Fruit fly (Drosophila melanogaster) whole organism, embryonic: Measurements from ENCODE around the gene Acp29AB.
A peak's percentile ranks its signal among the peaks of the same experiment; 100 is the strongest.

ENCODE experiments used
- Adf1 ChIP-seq: fragments of 200-800 bp; sonication (Bioruptor generic); IDR thresholded peaks from 2 replicates; pipeline ENCODE4 v1.3.6; 2022; ENCODE audit warnings: missing biosample characterization, missing genetic modification characterization
- Aef1 ChIP-seq: fragments of 200-800 bp; sonication (Bioruptor generic); IDR thresholded peaks from 3 replicates; pipeline ENCODE4 v1.3.6; 2022; ENCODE audit warnings: missing biosample characterization, missing genetic modification characterization
- Awh ChIP-seq: fragments of 200-800 bp; sonication (Bioruptor generic); IDR thresholded peaks from 2 replicates; pipeline ENCODE4, ENCODE4 v1.3.6; 2022; ENCODE audit warnings: missing biosample characterization, missing genetic modification characterization
- Blimp-1 ChIP-seq: fragments of 200-800 bp; sonication (Bioruptor generic); optimal IDR thresholded peaks from 3 replicates; lab custom pipeline; 2018; ENCODE audit warnings: missing biosample characterization, missing genetic modification characterization, mild to moderate bottlenecking, moderate library complexity, missing genetic modification reagents
- C15 ChIP-seq: fragments of 200-800 bp; sonication (Bioruptor generic); IDR thresholded peaks from 3 replicates; pipeline ENCODE4 v1.3.6; 2022; ENCODE audit warnings: missing biosample characterization, missing genetic modification characterization
- CG10366 ChIP-seq: fragments of 200-800 bp; sonication (Bioruptor generic); IDR thresholded peaks from 2 replicates; pipeline ENCODE4 v1.3.6; 2022; ENCODE audit warnings: missing biosample characterization, missing genetic modification characterization
- CG12071 ChIP-seq: fragments of 200-800 bp; sonication (Bioruptor generic); optimal IDR thresholded peaks from 3 replicates; lab custom pipeline; 2018; ENCODE audit warnings: missing biosample characterization, mild to moderate bottlenecking, missing genetic modification characterization
- CG14441 ChIP-seq: fragments of 200-800 bp; sonication (Bioruptor generic); IDR thresholded peaks from 2 replicates; pipeline ENCODE4 v1.3.6; 2022; ENCODE audit warnings: missing biosample characterization, missing genetic modification characterization
- CG14710 ChIP-seq: fragments of 200-800 bp; sonication (Bioruptor generic); optimal IDR thresholded peaks from 3 replicates; lab custom pipeline; 2019; ENCODE audit warnings: missing biosample characterization, mild to moderate bottlenecking, missing genetic modification characterization, moderate library complexity
- CG1647 ChIP-seq: fragments of 200-800 bp; sonication (Bioruptor generic); optimal IDR thresholded peaks from 3 replicates; lab custom pipeline; 2016; ENCODE audit warnings: missing biosample characterization, missing genetic modification characterization
- CG17186 ChIP-seq: fragments of 200-800 bp; sonication (Bioruptor generic); optimal IDR thresholded peaks from 3 replicates; lab custom pipeline; 2017; ENCODE audit warnings: missing biosample characterization, missing genetic modification reagents, missing genetic modification characterization
- CG17359 ChIP-seq: fragments of 200-800 bp; sonication (Bioruptor generic); optimal IDR thresholded peaks from 3 replicates; lab custom pipeline; 2018; ENCODE audit warnings: missing biosample characterization, mild to moderate bottlenecking, missing genetic modification characterization, moderate library complexity
- CG17802 ChIP-seq: fragments of 200-800 bp; sonication (Bioruptor generic); optimal IDR thresholded peaks from 2 replicates; lab custom pipeline; 2018; ENCODE audit warnings: missing biosample characterization, mild to moderate bottlenecking, missing genetic modification characterization, moderate library complexity
- CG2202 ChIP-seq: fragments of 200-800 bp; sonication (Bioruptor generic); optimal IDR thresholded peaks from 2 replicates; lab custom pipeline; 2018; ENCODE audit warnings: missing biosample characterization, mild to moderate bottlenecking, missing genetic modification characterization
- CG2678 ChIP-seq: fragments of 200-800 bp; sonication (Bioruptor generic); optimal IDR thresholded peaks from 3 replicates; lab custom pipeline; 2019; ENCODE audit warnings: missing biosample characterization, mild to moderate bottlenecking, missing genetic modification characterization, moderate library complexity
- CG2712 ChIP-seq: fragments of 200-800 bp; optimal IDR thresholded peaks from 3 replicates; lab custom pipeline; 2019; ENCODE audit warnings: missing biosample characterization, mild to moderate bottlenecking, missing genetic modification characterization, moderate library complexity
- CG32532 ChIP-seq: fragments of 200-800 bp; sonication (Bioruptor generic); IDR thresholded peaks from 2 replicates; pipeline ENCODE4 v1.3.6; 2022; ENCODE audit warnings: missing biosample characterization, missing genetic modification characterization
- CG34376 ChIP-seq: fragments of 200-800 bp; sonication (Bioruptor generic); optimal IDR thresholded peaks from 2 replicates; lab custom pipeline; 2018; ENCODE audit warnings: missing biosample characterization, mild to moderate bottlenecking, missing genetic modification characterization
- CG34422 ChIP-seq: fragments of 200-800 bp; sonication (Bioruptor generic); IDR thresholded peaks from 3 replicates; pipeline ENCODE4 v1.3.6; 2022; ENCODE audit warnings: missing biosample characterization, missing genetic modification characterization
- CG4360 ChIP-seq: fragments of 200-800 bp; sonication (Bioruptor generic); IDR thresholded peaks from 2 replicates; pipeline ENCODE4 v1.3.6; 2022; ENCODE audit warnings: missing biosample characterization, missing genetic modification characterization
- CG4707 ChIP-seq: fragments of 200-800 bp; sonication (Bioruptor generic); optimal IDR thresholded peaks from 2 replicates; lab custom pipeline; 2018; ENCODE audit warnings: missing biosample characterization, mild to moderate bottlenecking, missing genetic modification characterization, moderate library complexity
- CG7271 ChIP-seq: fragments of 200-800 bp; sonication (Bioruptor generic); optimal IDR thresholded peaks from 2 replicates; lab custom pipeline; 2018; ENCODE audit warnings: missing biosample characterization, mild to moderate bottlenecking, missing genetic modification characterization, moderate library complexity
- CG7357 ChIP-seq: fragments of 200-800 bp; sonication (Bioruptor generic); IDR thresholded peaks from 3 replicates; pipeline ENCODE4 v1.3.6; 2022; ENCODE audit warnings: missing biosample characterization, missing genetic modification characterization
- CG7745 ChIP-seq: fragments of 200-800 bp; sonication (Bioruptor generic); optimal IDR thresholded peaks from 2 replicates; lab custom pipeline; 2018; ENCODE audit warnings: missing biosample characterization, mild to moderate bottlenecking, missing genetic modification characterization, moderate library complexity
- CTCF ChIP-seq: fragments of 200-800 bp; sonication (Bioruptor generic); optimal IDR thresholded peaks from 2 replicates; lab custom pipeline; 2017; ENCODE audit warnings: missing biosample characterization, mild to moderate bottlenecking, missing genetic modification characterization, moderate library complexity
- E2f2 ChIP-seq: fragments of 200-800 bp; sonication (Bioruptor generic); IDR thresholded peaks from 2 replicates; pipeline ENCODE4 v1.3.6; 2022; ENCODE audit warnings: missing biosample characterization, missing genetic modification characterization
- Gug ChIP-seq: fragments of 200-800 bp; sonication (Bioruptor generic); IDR thresholded peaks from 4 replicates; pipeline ENCODE4 v1.3.6; 2022; ENCODE audit warnings: missing biosample characterization, missing genetic modification characterization
- HLH3B ChIP-seq: fragments of 200-800 bp; sonication (Bioruptor generic); IDR thresholded peaks from 2 replicates; pipeline ENCODE4 v1.3.6; 2022; ENCODE audit warnings: missing biosample characterization, missing genetic modification characterization
- HLH4C ChIP-seq: fragments of 200-800 bp; sonication (Bioruptor generic); IDR thresholded peaks from 3 replicates; pipeline ENCODE4 v1.3.6; 2022; ENCODE audit warnings: missing biosample characterization, missing genetic modification characterization; ENCODE audit not compliant: partially characterized antibody
- Hey ChIP-seq: fragments of 200-800 bp; sonication (Bioruptor generic); optimal IDR thresholded peaks from 3 replicates; lab custom pipeline; 2018; ENCODE audit warnings: missing biosample characterization, mild to moderate bottlenecking, missing genetic modification characterization
- Hr39 ChIP-seq: fragments of >200 bp; optimal IDR thresholded peaks from 2 replicates; lab custom pipeline; 2017
- Hr78 ChIP-seq, 2 experiments: fragments of 200-800 bp in 1 of 2; fragments of >200 bp in 1 of 2; sonication (Bioruptor generic) in 1 of 2; optimal IDR thresholded peaks; 2 replicates each; lab custom pipeline; 2017 to 2019; ENCODE audit warnings: missing biosample characterization in 2 of 2, missing genetic modification characterization in 2 of 2, mild to moderate bottlenecking in 1 of 2, moderate library complexity in 1 of 2
- Hsf ChIP-seq: fragments of 200-800 bp; sonication (Bioruptor generic); optimal IDR thresholded peaks from 3 replicates; lab custom pipeline; 2016; ENCODE audit warnings: missing biosample characterization, missing genetic modification characterization
- NC2α ChIP-seq: fragments of 200-800 bp; sonication (Bioruptor generic); optimal IDR thresholded peaks from 2 replicates; lab custom pipeline; 2016; ENCODE audit warnings: missing biosample characterization, missing genetic modification characterization
- Opbp ChIP-seq: fragments of 200-800 bp; sonication (Bioruptor generic); IDR thresholded peaks from 3 replicates; pipeline ENCODE4 v1.3.6; 2022; ENCODE audit warnings: missing biosample characterization, missing genetic modification characterization; ENCODE audit not compliant: partially characterized antibody
- Optix ChIP-seq: fragments of 200-800 bp; sonication (Bioruptor generic); IDR thresholded peaks from 3 replicates; pipeline ENCODE4 v1.3.6; 2022; ENCODE audit warnings: missing biosample characterization, missing genetic modification characterization
- Ravus ChIP-seq: fragments of 200-800 bp; sonication (Bioruptor generic); IDR thresholded peaks from 2 replicates; pipeline ENCODE4 v1.3.6; 2022; ENCODE audit warnings: missing biosample characterization, missing genetic modification characterization
- Usf ChIP-seq: fragments of 200-800 bp; sonication (Bioruptor generic); optimal IDR thresholded peaks from 2 replicates; lab custom pipeline; 2017; ENCODE audit warnings: missing genotype, missing biosample characterization, missing genetic modification characterization
- bowl ChIP-seq: fragments of 200-800 bp; sonication (Bioruptor generic); IDR thresholded peaks from 2 replicates; pipeline ENCODE4 v1.3.6; 2022; ENCODE audit warnings: missing biosample characterization, missing genetic modification characterization
- chinmo ChIP-seq: fragments of 200-800 bp; sonication (Bioruptor generic); IDR thresholded peaks from 4 replicates; pipeline ENCODE4 v1.3.6; 2022; ENCODE audit warnings: missing biosample characterization, missing genetic modification characterization; ENCODE audit not compliant: partially characterized antibody
- dimm ChIP-seq: fragments of 200-800 bp; sonication (Bioruptor generic); IDR thresholded peaks from 2 replicates; pipeline ENCODE4 v1.3.6; 2022; ENCODE audit warnings: missing biosample characterization, missing genetic modification characterization
- gem ChIP-seq: fragments of 200-800 bp; sonication (Bioruptor generic); optimal IDR thresholded peaks from 2 replicates; lab custom pipeline; 2019; ENCODE audit warnings: missing biosample characterization, mild to moderate bottlenecking, missing genetic modification characterization, moderate library complexity
- gsb ChIP-seq: fragments of 200-800 bp; sonication (Bioruptor generic); IDR thresholded peaks from 2 replicates; pipeline ENCODE4 v1.3.6; 2022; ENCODE audit warnings: missing biosample characterization, missing genetic modification characterization
- lola ChIP-seq, 3 experiments: fragments of >200 bp in 2 of 3; fragments of 200-800 bp in 1 of 3; sonication (Bioruptor generic) in 1 of 3; optimal IDR thresholded peaks; 2 replicates each; lab custom pipeline; 2017 to 2019; ENCODE audit warnings: missing biosample characterization in 3 of 3, missing genetic modification characterization in 3 of 3, mild to moderate bottlenecking in 1 of 3, moderate library complexity in 1 of 3
- pzg ChIP-seq: fragments of 200-800 bp; sonication (Bioruptor generic); optimal IDR thresholded peaks from 3 replicates; lab custom pipeline; 2018; ENCODE audit warnings: missing biosample characterization, mild to moderate bottlenecking, missing genetic modification characterization, moderate library complexity
- slbo ChIP-seq: fragments of 200-800 bp; sonication (Bioruptor generic); IDR thresholded peaks from 2 replicates; pipeline ENCODE4 v1.3.6; 2022; ENCODE audit warnings: missing biosample characterization, missing genetic modification characterization
- slp2 ChIP-seq: fragments of 200-800 bp; sonication (Bioruptor generic); optimal IDR thresholded peaks from 2 replicates; lab custom pipeline; 2016; ENCODE audit warnings: missing biosample characterization, missing genetic modification characterization
- sug ChIP-seq: fragments of 200-800 bp; optimal IDR thresholded peaks from 2 replicates; lab custom pipeline; 2019; ENCODE audit warnings: missing biosample characterization, mild to moderate bottlenecking, missing genetic modification characterization, moderate library complexity
- trem ChIP-seq: fragments of 200-800 bp; optimal IDR thresholded peaks from 3 replicates; lab custom pipeline; 2019; ENCODE audit warnings: missing biosample characterization, mild to moderate bottlenecking, missing genetic modification characterization, moderate library complexity
- usp ChIP-seq: fragments of >200 bp; optimal IDR thresholded peaks from 2 replicates; lab custom pipeline; 2017; ENCODE audit warnings: missing biosample characterization, missing genetic modification characterization
- wor ChIP-seq: fragments of 200-800 bp; sonication (Bioruptor generic); IDR thresholded peaks from 2 replicates; pipeline ENCODE4 v1.3.6; 2022; ENCODE audit warnings: missing biosample characterization, missing genetic modification characterization

The Acp29AB gene

dm6 chr2L:8382646-8383045, 10.4 kb downstream of the Acp29AB start, which contains the start of the genes CG13392 and Rcd4 (continued):
- TF ChIP-seq gem (tag; lab: Kevin White, UChicago): peak; percentile 7
- peak; percentile 44 for TF ChIP-seq CG2678 (tag; lab: Kevin White, UChicago)
- 0 out of 3 replicates have a peak, but pooled peaks have one; percentile 25 for TF ChIP-seq Optix (GFP tag; lab: Robert Waterston, UW)
- TF ChIP-seq Usf (GFP tag; lab: Kevin White, UChicago): no peak
- TF ChIP-seq CG32532 (GFP tag; lab: Robert Waterston, UW): peak; percentile 79
- 0 out of 2 replicates have a peak, but pooled peaks have one; percentile 13 for TF ChIP-seq gsb
- peak; percentile 18 for TF ChIP-seq CG2202
- peak; percentile 70 for TF ChIP-seq CG7271
- TF ChIP-seq chinmo (GFP tag; lab: Robert Waterston, UW): 0 out of 4 replicates have a peak, but pooled peaks have one; percentile 56
- peak; percentile 83 for TF ChIP-seq CG4707 (GFP tag; lab: Kevin White, UChicago)
- TF ChIP-seq Hsf (GFP tag; lab: Kevin White, UChicago): peak; percentile 65
- no peak for TF ChIP-seq wor
- TF ChIP-seq CG14441 (GFP tag; lab: Robert Waterston, UW): peak; percentile 36; the same call in 1 of the 2 replicates
- TF ChIP-seq Ravus (GFP tag; lab: Robert Waterston, UW): no peak
- peak; percentile 38; the same call in 1 of the 2 replicates for TF ChIP-seq CG10366 (GFP tag; lab: Robert Waterston, UW)
- peak; percentile 91 for TF ChIP-seq CG34422
- no peak for TF ChIP-seq bowl (GFP tag; lab: Robert Waterston, UW)
- no peak for TF ChIP-seq Hr39 (lab: Kevin White, UChicago)
- TF ChIP-seq HLH3B (GFP tag; lab: Robert Waterston, UW): peak; percentile 48; the same call in 1 of the 2 replicates
- peak; percentile 52 for TF ChIP-seq sug (tag; lab: Kevin White, UChicago)
- no peak for TF ChIP-seq dimm (GFP tag; lab: Robert Waterston, UW)
- peak; percentile 87 for TF ChIP-seq pzg
- TF ChIP-seq Adf1 (GFP tag; lab: Robert Waterston, UW): no peak; the same call in 1 of the 2 replicates
- TF ChIP-seq CG7745: no peak
- peak; percentile 76 for TF ChIP-seq CG1647 (GFP tag; lab: Kevin White, UChicago)
- peak; percentile 36; the same call in 2 of the 3 replicates for TF ChIP-seq Aef1 (GFP tag; lab: Robert Waterston, UW)
- no peak for TF ChIP-seq CG4360 (GFP tag; lab: Robert Waterston, UW)
- TF ChIP-seq trem (tag; lab: Kevin White, UChicago): peak; percentile 65
- TF ChIP-seq CG2712: peak; percentile 46
- peak; percentile 66 for TF ChIP-seq CG14710 (tag; lab: Kevin White, UChicago)
- no peak for TF ChIP-seq Awh (GFP tag; lab: Robert Waterston, UW)
- peak; percentile 27 for TF ChIP-seq Blimp-1 (GFP tag; lab: Kevin White, UChicago)
- TF ChIP-seq Hey (tag; lab: Kevin White, UChicago): no peak
- no peak for TF ChIP-seq C15 (GFP tag; lab: Robert Waterston, UW)
- TF ChIP-seq E2f2 (GFP tag; lab: Robert Waterston, UW): peak; percentile 56
- peak in 1 of 3 experiments; percentile 6 for TF ChIP-seq lola (GFP tag; optimal IDR thresholded peaks at IDR 0.05; lab: Kevin White, UChicago)
- peak; percentile 35; the same call in 1 of the 3 replicates for TF ChIP-seq HLH4C
- peak; percentile 60 for TF ChIP-seq CG17186 (GFP tag; lab: Kevin White, UChicago)
- TF ChIP-seq NC2α (GFP tag; lab: Kevin White, UChicago): peak; percentile 16
- TF ChIP-seq CG34376 (GFP tag; lab: Kevin White, UChicago): peak; percentile 66
- peak; percentile 56 for TF ChIP-seq CG17359 (tag; lab: Kevin White, UChicago)
- no peak for TF ChIP-seq Hr78 (GFP tag; optimal IDR thresholded peaks at IDR 0.05; lab: Kevin White, UChicago)
- TF ChIP-seq usp: no peak
- peak; percentile 11 for TF ChIP-seq CTCF (GFP tag; lab: Kevin White, UChicago)
- no peak for TF ChIP-seq CG7357 (GFP tag; lab: Robert Waterston, UW)
- TF ChIP-seq Gug (GFP tag; lab: Robert Waterston, UW): peak; percentile 48; the same call in 1 of the 4 replicates
- peak; percentile 85 for TF ChIP-seq slbo
- peak; percentile 30 for TF ChIP-seq slp2 (GFP tag; lab: Kevin White, UChicago)
- peak; percentile 77; the same call in 2 of the 3 replicates for TF ChIP-seq Opbp (GFP tag; lab: Robert Waterston, UW)
- peak; percentile 67 for TF ChIP-seq CG12071 (GFP tag; lab: Kevin White, UChicago)
- TF ChIP-seq CG17802 (tag; lab: Kevin White, UChicago): peak; percentile 23
